Fruit fly (Drosophila melanogaster) whole organism, embryonic: ENCODE results near the gene vkg.

Experiments used
- CG10543 ChIP-seq: fragments of 200-800 bp; sonication (Bioruptor generic); optimal IDR thresholded peaks from 3 replicates; lab custom pipeline; 2017; ENCODE audit warnings: missing biosample characterization, mild to moderate bottlenecking, missing genetic modification characterization, moderate library complexity
- CG11560 ChIP-seq: fragments of 200-800 bp; sonication (Bioruptor generic); IDR thresholded peaks from 3 replicates; pipeline ENCODE4 v1.3.6; 2022; ENCODE audit warnings: missing biosample characterization, missing genetic modification characterization
- CG12071 ChIP-seq: fragments of 200-800 bp; sonication (Bioruptor generic); optimal IDR thresholded peaks from 3 replicates; lab custom pipeline; 2018; ENCODE audit warnings: missing biosample characterization, mild to moderate bottlenecking, missing genetic modification characterization
- CG12659 ChIP-seq: fragments of 200-800 bp; sonication (Bioruptor generic); optimal IDR thresholded peaks from 3 replicates; lab custom pipeline; 2017; ENCODE audit warnings: mild to moderate bottlenecking, missing biosample characterization, missing genetic modification reagents, missing genetic modification characterization
- CG12942 ChIP-seq: fragments of 200-800 bp; sonication (Bioruptor generic); optimal IDR thresholded peaks from 3 replicates; lab custom pipeline; 2016; ENCODE audit warnings: missing biosample characterization, missing genetic modification characterization
- CG14860 ChIP-seq: fragments of 200-800 bp; sonication (Bioruptor generic); IDR thresholded peaks from 3 replicates; pipeline ENCODE4 v1.3.6; 2022; ENCODE audit warnings: missing biosample characterization, missing genetic modification characterization; ENCODE audit not compliant: partially characterized antibody
- CG15011 ChIP-seq: fragments of 200-800 bp; sonication (Bioruptor generic); optimal IDR thresholded peaks from 3 replicates; lab custom pipeline; 2018; ENCODE audit warnings: missing biosample characterization, mild to moderate bottlenecking, missing genetic modification characterization
- CG1603 ChIP-seq: fragments of 200-800 bp; sonication (Bioruptor generic); optimal IDR thresholded peaks from 2 replicates; lab custom pipeline; 2019; ENCODE audit warnings: missing biosample characterization, mild to moderate bottlenecking, missing genetic modification characterization, moderate library complexity
- CG2120 ChIP-seq: fragments of 200-800 bp; sonication (Bioruptor generic); optimal IDR thresholded peaks from 3 replicates; lab custom pipeline; 2016; ENCODE audit warnings: missing biosample characterization, missing genetic modification characterization
- CG2129 ChIP-seq: fragments of 200-800 bp; sonication (Bioruptor generic); IDR thresholded peaks from 2 replicates; pipeline ENCODE4 v1.3.6; 2022; ENCODE audit warnings: missing biosample characterization, missing genetic modification characterization; ENCODE audit not compliant: partially characterized antibody
- CG33557 ChIP-seq: fragments of 200-800 bp; sonication (Bioruptor generic); optimal IDR thresholded peaks from 2 replicates; lab custom pipeline; 2019; ENCODE audit warnings: missing biosample characterization, mild to moderate bottlenecking, missing genetic modification characterization, moderate library complexity
- CG34224 ChIP-seq: fragments of 200-800 bp; sonication (Bioruptor generic); IDR thresholded peaks from 3 replicates; pipeline ENCODE4 v1.3.6; 2022; ENCODE audit warnings: missing biosample characterization, missing genetic modification characterization; ENCODE audit not compliant: partially characterized antibody
- CG34376 ChIP-seq: fragments of 200-800 bp; sonication (Bioruptor generic); optimal IDR thresholded peaks from 2 replicates; lab custom pipeline; 2018; ENCODE audit warnings: missing biosample characterization, mild to moderate bottlenecking, missing genetic modification characterization
- CG4282 ChIP-seq: fragments of 200-800 bp; sonication (Bioruptor generic); optimal IDR thresholded peaks from 2 replicates; lab custom pipeline; 2016; ENCODE audit warnings: missing biosample characterization, missing genetic modification characterization
- CG6254 ChIP-seq: fragments of 200-800 bp; sonication (Bioruptor generic); optimal IDR thresholded peaks from 3 replicates; lab custom pipeline; 2017; ENCODE audit warnings: mild to moderate bottlenecking, missing biosample characterization, missing genetic modification reagents, missing genetic modification characterization
- CG7372 ChIP-seq: fragments of 200-800 bp; sonication (Bioruptor generic); IDR thresholded peaks from 2 replicates; pipeline ENCODE4 v1.3.6; 2022; ENCODE audit warnings: missing biosample characterization, missing genetic modification characterization
- CG8089 ChIP-seq: fragments of 200-800 bp; sonication (Bioruptor generic); optimal IDR thresholded peaks from 3 replicates; lab custom pipeline; 2016; ENCODE audit warnings: missing biosample characterization, missing genetic modification characterization
- Dek ChIP-seq: fragments of 200-800 bp; sonication (Bioruptor generic); optimal IDR thresholded peaks from 3 replicates; lab custom pipeline; 2019; ENCODE audit warnings: missing biosample characterization, mild to moderate bottlenecking, missing genetic modification characterization, moderate library complexity
- Dip2 ChIP-seq: fragments of 200-800 bp; sonication (Bioruptor generic); IDR thresholded peaks from 2 replicates; pipeline ENCODE4 v1.3.6; 2022; ENCODE audit warnings: missing biosample characterization, missing genetic modification characterization
- Hey ChIP-seq: fragments of 200-800 bp; sonication (Bioruptor generic); optimal IDR thresholded peaks from 3 replicates; lab custom pipeline; 2018; ENCODE audit warnings: missing biosample characterization, mild to moderate bottlenecking, missing genetic modification characterization
- HmgD ChIP-seq: fragments of 200-800 bp; sonication (Bioruptor generic); optimal IDR thresholded peaks from 3 replicates; lab custom pipeline; 2016; ENCODE audit warnings: missing biosample characterization, missing genetic modification characterization
- HmgZ ChIP-seq: fragments of 200-800 bp; sonication (Bioruptor generic); optimal IDR thresholded peaks from 2 replicates; lab custom pipeline; 2018; ENCODE audit warnings: missing biosample characterization, mild to moderate bottlenecking, missing genetic modification characterization
- NC2β ChIP-seq: fragments of 200-800 bp; sonication (Bioruptor generic); optimal IDR thresholded peaks from 2 replicates; lab custom pipeline; 2016; ENCODE audit warnings: missing biosample characterization, missing genetic modification characterization
- Oli ChIP-seq: fragments of 200-800 bp; sonication (Bioruptor generic); optimal IDR thresholded peaks from 2 replicates; lab custom pipeline; 2018; ENCODE audit warnings: missing biosample characterization, mild to moderate bottlenecking, missing genetic modification characterization, moderate library complexity
- Stat92E ChIP-seq, 3 experiments: fragments of >200 bp in 2 of 3; fragments of 200-800 bp in 1 of 3; sonication (Bioruptor generic) in 1 of 3; optimal IDR thresholded peaks; 2 replicates each; lab custom pipeline; 2017 to 2019; ENCODE audit warnings: missing biosample characterization in 3 of 3, missing genetic modification characterization in 3 of 3, mild to moderate bottlenecking in 1 of 3, moderate library complexity in 1 of 3
- Vsx1 ChIP-seq: fragments of 200-800 bp; sonication (Bioruptor generic); optimal IDR thresholded peaks from 2 replicates; lab custom pipeline; 2017; ENCODE audit warnings: missing biosample characterization, mild to moderate bottlenecking, missing genetic modification characterization, missing genetic modification reagents
- Xbp1 ChIP-seq: fragments of 200-800 bp; sonication (Bioruptor generic); optimal IDR thresholded peaks from 3 replicates; lab custom pipeline; 2016; ENCODE audit warnings: missing biosample characterization, mild to moderate bottlenecking, missing genetic modification characterization
- al ChIP-seq: fragments of 200-800 bp; sonication (Bioruptor generic); IDR thresholded peaks from 2 replicates; pipeline ENCODE4 v1.3.6; 2022; ENCODE audit warnings: missing biosample characterization, missing genetic modification characterization
- cg ChIP-seq: fragments of 200-800 bp; sonication (Bioruptor generic); optimal IDR thresholded peaks from 3 replicates; lab custom pipeline; 2019; ENCODE audit warnings: missing biosample characterization, mild to moderate bottlenecking, missing genetic modification characterization, moderate library complexity
- chif ChIP-seq, 2 experiments: fragments of 200-800 bp; sonication (Bioruptor generic); optimal IDR thresholded peaks; 3 replicates each; lab custom pipeline; 2016; ENCODE audit warnings: missing biosample characterization in 2 of 2, missing genetic modification characterization in 2 of 2
- corto ChIP-seq: fragments of 200-800 bp; sonication (Bioruptor generic); optimal IDR thresholded peaks from 2 replicates; lab custom pipeline; 2016; ENCODE audit warnings: missing biosample characterization, mild to moderate bottlenecking, missing genetic modification characterization, moderate library complexity
- crc ChIP-seq: fragments of 200-800 bp; sonication (Bioruptor generic); optimal IDR thresholded peaks from 2 replicates; lab custom pipeline; 2016; ENCODE audit warnings: missing biosample characterization, missing genetic modification characterization
- crp ChIP-seq, 2 experiments: fragments of 200-800 bp; sonication (Bioruptor generic); optimal IDR thresholded peaks; 2 replicates in 1 of 2; 3 replicates in 1 of 2; lab custom pipeline; 2017; ENCODE audit warnings: missing biosample characterization in 2 of 2, missing genetic modification characterization in 2 of 2, mild to moderate bottlenecking in 1 of 2, moderate library complexity in 1 of 2
- fu2 ChIP-seq: fragments of 200-800 bp; sonication (Bioruptor generic); optimal IDR thresholded peaks from 2 replicates; lab custom pipeline; 2016; ENCODE audit warnings: missing biosample characterization, missing genetic modification characterization
- gcm ChIP-seq: fragments of 200-800 bp; sonication (Bioruptor generic); optimal IDR thresholded peaks from 2 replicates; lab custom pipeline; 2019; ENCODE audit warnings: missing biosample characterization, mild to moderate bottlenecking, missing genetic modification characterization, moderate library complexity
- gem ChIP-seq: fragments of 200-800 bp; sonication (Bioruptor generic); optimal IDR thresholded peaks from 2 replicates; lab custom pipeline; 2019; ENCODE audit warnings: missing biosample characterization, mild to moderate bottlenecking, missing genetic modification characterization, moderate library complexity
- grn ChIP-seq: fragments of 200-800 bp; sonication (Bioruptor generic); optimal IDR thresholded peaks from 3 replicates; lab custom pipeline; 2017; ENCODE audit warnings: missing biosample characterization, missing genetic modification characterization
- kay ChIP-seq: fragments of 200-800 bp; sonication (Bioruptor generic); optimal IDR thresholded peaks from 2 replicates; lab custom pipeline; 2016; ENCODE audit warnings: missing biosample characterization, missing genetic modification characterization
- klu ChIP-seq: fragments of 200-800 bp; sonication (Bioruptor generic); IDR thresholded peaks from 2 replicates; pipeline ENCODE4 v1.3.6; 2022; ENCODE audit warnings: missing biosample characterization, missing genetic modification characterization
- lola ChIP-seq, 3 experiments: fragments of >200 bp in 2 of 3; fragments of 200-800 bp in 1 of 3; sonication (Bioruptor generic) in 1 of 3; optimal IDR thresholded peaks; 2 replicates each; lab custom pipeline; 2017 to 2019; ENCODE audit warnings: missing biosample characterization in 3 of 3, missing genetic modification characterization in 3 of 3, mild to moderate bottlenecking in 1 of 3, moderate library complexity in 1 of 3
- maf-S ChIP-seq: fragments of 200-800 bp; sonication (Bioruptor generic); optimal IDR thresholded peaks from 2 replicates; lab custom pipeline; 2016; ENCODE audit warnings: missing biosample characterization, missing genetic modification characterization
- nerfin-1 ChIP-seq: fragments of 200-800 bp; sonication (Bioruptor generic); optimal IDR thresholded peaks from 3 replicates; lab custom pipeline; 2019; ENCODE audit warnings: missing biosample characterization, mild to moderate bottlenecking, missing genetic modification characterization, moderate library complexity
- nom ChIP-seq: fragments of 200-800 bp; sonication (Bioruptor generic); optimal IDR thresholded peaks from 2 replicates; lab custom pipeline; 2017; ENCODE audit warnings: missing biosample characterization, missing genetic modification characterization, mild to moderate bottlenecking, moderate library complexity, missing genetic modification reagents
- odd ChIP-seq: fragments of 200-800 bp; sonication (Bioruptor generic); optimal IDR thresholded peaks from 2 replicates; lab custom pipeline; 2017; ENCODE audit warnings: missing biosample characterization, mild to moderate bottlenecking, missing genetic modification characterization
- sens-2 ChIP-seq: fragments of 200-800 bp; sonication (Bioruptor generic); IDR thresholded peaks from 2 replicates; pipeline ENCODE4 v1.3.6; 2022; ENCODE audit warnings: missing biosample characterization, missing genetic modification characterization
- sima ChIP-seq: fragments of 200-800 bp; sonication (Bioruptor generic); optimal IDR thresholded peaks from 2 replicates; lab custom pipeline; 2016; ENCODE audit warnings: missing biosample characterization, missing genetic modification characterization
- toy ChIP-seq: fragments of 200-800 bp; sonication (Bioruptor generic); IDR thresholded peaks from 2 replicates; pipeline ENCODE4 v1.3.6; 2022; ENCODE audit warnings: missing biosample characterization, missing genetic modification characterization
- zf30C ChIP-seq: fragments of 200-800 bp; sonication (Bioruptor generic); optimal IDR thresholded peaks from 3 replicates; lab custom pipeline; 2018; ENCODE audit warnings: missing biosample characterization, mild to moderate bottlenecking, missing genetic modification characterization

vkg gene

dm6 chr2L:4999389-5000032, 28.5 kb downstream of the vkg start (continued):
- TF ChIP-seq toy (GFP tag; lab: Robert Waterston, UW) (no peak), kay (GFP tag; lab: Kevin White, UChicago) (no peak), CG10543 (GFP tag; lab: Kevin White, UChicago) (no peak), CG8089 (no peak), corto (GFP tag; lab: Kevin White, UChicago) (peak; percentile 40), Dek (tag; lab: Kevin White, UChicago) (peak; percentile 42), gem (tag; lab: Kevin White, UChicago) (peak; percentile 75), HmgD (GFP tag; lab: Kevin White, UChicago) (no peak), CG11560 (tag; lab: Robert Waterston, UW) (peak; percentile 60; the same call in 1 of the 3 replicates), crc (GFP tag; lab: Kevin White, UChicago) (peak; percentile 32), HmgZ (tag; lab: Kevin White, UChicago) (peak; percentile 38), grn (GFP tag; lab: Kevin White, UChicago) (peak; percentile 41), CG12659 (GFP tag; lab: Kevin White, UChicago) (peak; percentile 40), CG12071 (GFP tag; lab: Kevin White, UChicago) (peak; percentile 70), Oli (tag; lab: Kevin White, UChicago) (peak; percentile 74), NC2β (no peak), lola (GFP tag; optimal IDR thresholded peaks at IDR 0.05; lab: Kevin White, UChicago) (peak in 1 of 3 experiments; percentile 47), CG15011 (peak; percentile 38), CG4282 (GFP tag; lab: Kevin White, UChicago) (no peak), cg (GFP tag; lab: Kevin White, UChicago) (no peak), CG14860 (GFP tag; lab: Robert Waterston, UW) (no peak), CG12942 (peak; percentile 40), zf30C (GFP tag; lab: Kevin White, UChicago) (no peak), Xbp1 (GFP tag; lab: Kevin White, UChicago) (peak; percentile 75), CG33557 (GFP tag; lab: Kevin White, UChicago) (peak; percentile 13), odd (GFP tag; lab: Kevin White, UChicago) (peak; percentile 41), crp (GFP tag; optimal IDR thresholded peaks at IDR 0.05; lab: Kevin White, UChicago) (no peak), chif (GFP tag; optimal IDR thresholded peaks at IDR 0.05; lab: Kevin White, UChicago) (peak; percentile 50 to 67), fu2 (GFP tag; lab: Kevin White, UChicago) (peak; percentile 21), CG2120 (GFP tag; lab: Kevin White, UChicago) (peak; percentile 77), Hey (tag; lab: Kevin White, UChicago) (peak; percentile 4), Stat92E (GFP tag; optimal IDR thresholded peaks at IDR 0.05; lab: Kevin White, UChicago) (no peak), CG34376 (GFP tag; lab: Kevin White, UChicago) (peak; percentile 42), maf-S (GFP tag; lab: Kevin White, UChicago) (peak; percentile 38), sima (GFP tag; lab: Kevin White, UChicago) (peak; percentile 40), klu (GFP tag; lab: Robert Waterston, UW) (0 out of 2 replicates have a peak, but pooled peaks have one; percentile 47), CG2129 (GFP tag; lab: Robert Waterston, UW) (no peak), al (GFP tag; lab: Robert Waterston, UW) (peak; percentile 25; the same call in 1 of the 2 replicates), CG7372 (GFP tag; lab: Robert Waterston, UW) (peak; percentile 63), Vsx1 (GFP tag; lab: Kevin White, UChicago) (peak; percentile 35), sens-2 (GFP tag; lab: Robert Waterston, UW) (peak; percentile 38; the same call in 1 of the 2 replicates), nom (GFP tag; lab: Kevin White, UChicago) (no peak), gcm (no peak), Dip2 (GFP tag; lab: Robert Waterston, UW) (no peak), CG6254 (GFP tag; lab: Kevin White, UChicago) (peak; percentile 34), CG1603 (peak; percentile 75), CG34224 (GFP tag; lab: Robert Waterston, UW) (no peak), nerfin-1 (tag; lab: Kevin White, UChicago) (peak; percentile 4)
